Worm (Caenorhabditis elegans): ENCODE data around the gene F19G12.11.

F19G12.11 gene

ce11 chrX:1379391-1379790 is 46.9 kb downstream of the F19G12.11 start (continued):
- TF ChIP-seq ceh-44 (GFP tag; IDR thresholded peaks at IDR 0.05): no peak
- peak; percentile 80 for TF ChIP-seq rbr-2 (tag; optimal IDR thresholded peaks at IDR 0.05)
- peak; percentile 7 for TF ChIP-seq ztf-7 (tag; optimal IDR thresholded peaks at IDR 0.05)
- TF ChIP-seq ceh-32 (tag; optimal IDR thresholded peaks at IDR 0.05; ENCODE audit: poor library complexity): peak; percentile 20
- TF ChIP-seq ces-1 (GFP tag; optimal IDR thresholded peaks at IDR 0.05): no peak
- no peak for TF ChIP-seq nhr-10 (tag; optimal IDR thresholded peaks at IDR 0.05)
- 0 out of 2 replicates have a peak, but pooled peaks have one; percentile 31 for TF ChIP-seq mdt-29 (GFP tag; IDR thresholded peaks at IDR 0.05)
- no peak for TF ChIP-seq lin-15B (tag; optimal IDR thresholded peaks at IDR 0.05)
- TF ChIP-seq lin-1 (GFP tag; IDR thresholded peaks at IDR 0.05): peak; percentile 60; the same call in 1 of the 2 replicates
- no peak for TF ChIP-seq ztf-11 (tag; optimal IDR thresholded peaks at IDR 0.05)
- no peak for TF ChIP-seq skn-1 (tag; optimal IDR thresholded peaks at IDR 0.05)
- TF ChIP-seq nhr-41 (GFP tag; IDR thresholded peaks at IDR 0.05): peak; percentile 87; the same call in 1 of the 2 replicates
